Worm (Caenorhabditis elegans) whole organism, young adult: Measurements from ENCODE around the gene T19B10.12.

Experiments
- B0035.1 ChIP-seq: sonication (generic microtip); optimal IDR thresholded peaks from 2 replicates; lab custom pipeline; 2016; ENCODE audit warnings: missing genetic modification characterization, mild to moderate bottlenecking, missing compliant biosample characterization, missing genotype, missing genetic modification reagents
- B0336.3 ChIP-seq: fragments of 200-800 bp; sonication (Bioruptor generic); IDR thresholded peaks from 2 replicates; pipeline ENCODE4 v1.3.6; 2022; ENCODE audit warnings: missing genetic modification characterization, missing compliant biosample characterization
- F33H1.4 ChIP-seq: fragments of 200-800 bp; sonication (Bioruptor generic); IDR thresholded peaks from 2 replicates; pipeline ENCODE4 v1.3.6; 2022; ENCODE audit warnings: missing genetic modification reagents, missing genetic modification characterization, missing compliant biosample characterization
- F37B4.10 ChIP-seq: fragments of 200-800 bp; sonication (Bioruptor generic); IDR thresholded peaks from 2 replicates; pipeline ENCODE4 v1.3.6; 2022; ENCODE audit warnings: missing genetic modification characterization, missing compliant biosample characterization
- F39B2.1 ChIP-seq: fragments of 200-800 bp; sonication (Bioruptor generic); IDR thresholded peaks from 2 replicates; pipeline ENCODE4 v1.3.6; 2022; ENCODE audit warnings: missing genetic modification reagents, missing genetic modification characterization, missing compliant biosample characterization
- F52B5.7 ChIP-seq: sonication (generic microtip); optimal IDR thresholded peaks from 2 replicates; lab custom pipeline; 2016; ENCODE audit warnings: mild to moderate bottlenecking, missing genetic modification characterization, missing compliant biosample characterization
- F55B11.4 ChIP-seq: sonication (generic microtip); optimal IDR thresholded peaks from 2 replicates; lab custom pipeline; 2016; ENCODE audit warnings: missing compliant biosample characterization, missing genetic modification characterization, borderline replicate concordance; ENCODE audit not compliant: insufficient read depth
- K11D2.4 ChIP-seq: fragments of 200-800 bp; sonication (Bioruptor generic); IDR thresholded peaks from 2 replicates; pipeline ENCODE4 v1.3.6; 2022; ENCODE audit warnings: missing genetic modification reagents, missing genetic modification characterization, missing compliant biosample characterization
- K12H6.12 ChIP-seq: fragments of 200-800 bp; sonication (Bioruptor generic); optimal IDR thresholded peaks from 2 replicates; lab custom pipeline; 2018; ENCODE audit warnings: mild to moderate bottlenecking, missing genetic modification characterization, missing compliant biosample characterization
- T26A5.8 ChIP-seq: sonication (generic microtip); optimal IDR thresholded peaks from 2 replicates; lab custom pipeline; 2016; ENCODE audit warnings: missing genetic modification characterization, missing compliant biosample characterization
- ama-1 ChIP-seq, 3 experiments: fragments of 150-350 bp in 1 of 3; sonication (generic microtip) in 2 of 3; optimal IDR thresholded peaks; 2 replicates each; lab custom pipeline; 2014 to 2018; ENCODE audit warnings: missing biosample characterization in 2 of 3, missing genetic modification characterization in 2 of 3, missing genetic modification reagents in 2 of 3
- attf-6 ChIP-seq: fragments of 200-800 bp; sonication (Bioruptor generic); IDR thresholded peaks from 2 replicates; pipeline ENCODE4 v1.3.6; 2022; ENCODE audit warnings: missing genetic modification reagents, missing genetic modification characterization, missing compliant biosample characterization
- bed-2 ChIP-seq: fragments of 200-800 bp; sonication (Bioruptor generic); IDR thresholded peaks from 2 replicates; pipeline ENCODE4 v1.3.6; 2022; ENCODE audit warnings: missing genetic modification reagents, missing genetic modification characterization, missing compliant biosample characterization
- ccch-3 ChIP-seq: fragments of 200-800 bp; sonication (Bioruptor generic); optimal IDR thresholded peaks from 2 replicates; lab custom pipeline; 2018; ENCODE audit warnings: mild to moderate bottlenecking, missing genetic modification characterization, missing compliant biosample characterization
- cebp-2 ChIP-seq: fragments of 200-800 bp; sonication (Bioruptor generic); IDR thresholded peaks from 2 replicates; pipeline ENCODE4 v1.3.6; 2022; ENCODE audit warnings: missing genetic modification characterization, missing compliant biosample characterization
- ceh-27 ChIP-seq: fragments of 200-800 bp; sonication (Bioruptor generic); optimal IDR thresholded peaks from 2 replicates; lab custom pipeline; 2018; ENCODE audit warnings: mild to moderate bottlenecking, missing genetic modification characterization, moderate library complexity, missing compliant biosample characterization
- ceh-58 ChIP-seq: fragments of 200-800 bp; sonication (Bioruptor generic); IDR thresholded peaks from 2 replicates; pipeline ENCODE4 v1.3.6; 2022; ENCODE audit warnings: missing genetic modification characterization, missing compliant biosample characterization
- ceh-91 ChIP-seq: fragments of 200-800 bp; sonication (Bioruptor generic); IDR thresholded peaks from 2 replicates; pipeline ENCODE4 v1.3.6; 2022; ENCODE audit warnings: missing genetic modification reagents, missing genetic modification characterization, missing compliant biosample characterization
- die-1 ChIP-seq: sonication (generic microtip); optimal IDR thresholded peaks from 2 replicates; lab custom pipeline; 2016; ENCODE audit warnings: missing genotype, mild to moderate bottlenecking, missing genetic modification characterization, missing compliant biosample characterization
- efl-1 ChIP-seq: fragments of 150-350 bp; optimal IDR thresholded peaks from 2 replicates; lab custom pipeline; 2014; ENCODE audit warnings: missing biosample characterization, missing genetic modification reagents, missing genetic modification characterization
- fkh-3 ChIP-seq: sonication (generic microtip); optimal IDR thresholded peaks from 2 replicates; lab custom pipeline; 2016; ENCODE audit warnings: mild to moderate bottlenecking, missing genetic modification characterization, missing compliant biosample characterization
- hlh-26 ChIP-seq: fragments of 200-800 bp; sonication (Bioruptor generic); conservative IDR thresholded peaks from 2 replicates; pipeline ENCODE4 v1.3.6; 2022; ENCODE audit warnings: missing genetic modification reagents, missing genetic modification characterization, missing compliant biosample characterization
- hmg-1.2 ChIP-seq: fragments of 200-800 bp; sonication (Bioruptor generic); IDR thresholded peaks from 2 replicates; pipeline ENCODE4 v1.3.6; 2022; ENCODE audit warnings: missing genetic modification reagents, missing genetic modification characterization, missing compliant biosample characterization
- lin-54 ChIP-seq: fragments of 200-800 bp; sonication (Bioruptor generic); optimal IDR thresholded peaks from 2 replicates; lab custom pipeline; 2018; ENCODE audit warnings: mild to moderate bottlenecking, missing genetic modification characterization, missing compliant biosample characterization
- lir-1 ChIP-seq: fragments of 200-800 bp; sonication (Bioruptor generic); conservative IDR thresholded peaks from 2 replicates; pipeline ENCODE4 v1.3.6; 2022; ENCODE audit warnings: missing genetic modification reagents, missing genetic modification characterization, missing compliant biosample characterization
- madf-10 ChIP-seq: sonication (generic microtip); optimal IDR thresholded peaks from 2 replicates; lab custom pipeline; 2016; ENCODE audit warnings: mild to moderate bottlenecking, missing genetic modification characterization, missing compliant biosample characterization
- madf-8 ChIP-seq: fragments of 200-800 bp; sonication (Bioruptor generic); conservative IDR thresholded peaks from 2 replicates; pipeline ENCODE4 v1.3.6; 2022; ENCODE audit warnings: missing genetic modification reagents, missing genetic modification characterization, missing compliant biosample characterization
- nhr-120 ChIP-seq: fragments of 200-800 bp; sonication (Bioruptor generic); IDR thresholded peaks from 2 replicates; pipeline ENCODE4 v1.3.6; 2022; ENCODE audit warnings: missing genetic modification characterization, missing compliant biosample characterization
- nhr-27 ChIP-seq: fragments of 200-800 bp; sonication (Bioruptor generic); optimal IDR thresholded peaks from 2 replicates; lab custom pipeline; 2018; ENCODE audit warnings: mild to moderate bottlenecking, missing genetic modification characterization, moderate library complexity, missing compliant biosample characterization
- nhr-80 ChIP-seq: sonication (generic microtip); optimal IDR thresholded peaks from 2 replicates; lab custom pipeline; 2016; ENCODE audit warnings: missing genetic modification characterization, missing compliant biosample characterization
- snpc-1.1 ChIP-seq: sonication (generic microtip); optimal IDR thresholded peaks from 2 replicates; lab custom pipeline; 2017; ENCODE audit warnings: missing genetic modification characterization, mild to moderate bottlenecking, missing compliant biosample characterization, antibody characterized with exemption, moderate library complexity, missing genotype, missing genetic modification reagents; ENCODE audit not compliant: insufficient read depth
- sptf-2 ChIP-seq: fragments of 200-800 bp; sonication (Bioruptor generic); optimal IDR thresholded peaks from 2 replicates; lab custom pipeline; 2018; ENCODE audit warnings: mild to moderate bottlenecking, missing genetic modification characterization, missing compliant biosample characterization
- tlf-1 ChIP-seq: fragments of 200-800 bp; sonication (Bioruptor generic); optimal IDR thresholded peaks from 2 replicates; lab custom pipeline; 2018; ENCODE audit warnings: mild to moderate bottlenecking, missing genetic modification characterization, missing compliant biosample characterization
- zfh-2 ChIP-seq: fragments of 200-800 bp; sonication (Bioruptor generic); conservative IDR thresholded peaks from 2 replicates; pipeline ENCODE4 v1.3.6; 2022; ENCODE audit warnings: missing genetic modification reagents, missing genetic modification characterization, missing compliant biosample characterization
- ztf-18 ChIP-seq: sonication (generic microtip); optimal IDR thresholded peaks from 2 replicates; lab custom pipeline; 2016; ENCODE audit warnings: missing genotype, mild to moderate bottlenecking, missing genetic modification characterization, missing compliant biosample characterization
- ztf-22 ChIP-seq: fragments of 200-800 bp; sonication (Bioruptor generic); optimal IDR thresholded peaks from 2 replicates; lab custom pipeline; 2018; ENCODE audit warnings: mild to moderate bottlenecking, missing genetic modification characterization, moderate library complexity, missing compliant biosample characterization
- ztf-25 ChIP-seq: fragments of 200-800 bp; sonication (Bioruptor generic); IDR thresholded peaks from 2 replicates; pipeline ENCODE4 v1.3.6; 2022; ENCODE audit warnings: missing genetic modification reagents, missing genetic modification characterization, missing compliant biosample characterization

Gene T19B10.12

ce11 chrV:11265482-11265881 is 14.6 kb downstream of the T19B10.12 start, which contains the start of gene cln-3.1:
Gene cln-3.1 (minus strand): TSS chrV:11265652.
- TF ChIP-seq nhr-80 (tag; lab: Kevin White, UChicago), result peak; percentile 61
- TF ChIP-seq tlf-1 (GFP tag; lab: Kevin White, UChicago), result no peak

DNA sequence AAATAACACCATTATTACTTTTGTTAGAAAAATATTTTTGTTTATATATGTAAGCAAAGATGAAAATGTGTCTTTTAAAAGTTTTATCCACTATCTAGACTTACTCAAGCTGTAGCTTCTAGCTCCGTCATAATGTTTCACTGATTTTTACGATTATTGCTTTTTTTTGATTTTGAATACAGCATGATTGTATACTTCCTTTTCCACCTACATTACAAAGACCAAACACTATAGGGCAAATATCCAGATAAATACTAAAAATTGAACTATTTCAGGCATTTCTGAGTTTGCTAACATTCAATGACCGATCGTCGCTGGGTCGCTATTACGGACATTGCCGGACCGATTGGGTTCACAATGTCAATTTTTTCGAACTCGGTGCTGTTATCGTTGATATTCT is 15.8 kb downstream of the T19B10.12 start, which contains the start of gene str-116:
str-116 (plus strand) TSS at position 301 of the 400 bp plus-strand sequence.
- no peak for TF ChIP-seq K11D2.4
- no peak for TF ChIP-seq madf-10 (tag; lab: Kevin White, UChicago)
- TF ChIP-seq efl-1 (GFP tag; lab: Kevin White, UChicago), result no peak
- no peak for TF ChIP-seq ceh-27 (GFP tag; lab: Kevin White, UChicago)
- TF ChIP-seq sptf-2 (GFP tag; lab: Kevin White, UChicago), result no peak
- no peak for TF ChIP-seq F33H1.4 (GFP tag; lab: Robert Waterston, UW)
- no peak for TF ChIP-seq ama-1 (optimal IDR thresholded peaks at IDR 0.05; lab: Kevin White, UChicago)
- TF ChIP-seq ama-1 (GFP tag; optimal IDR thresholded peaks at IDR 0.05; lab: Kevin White, UChicago), result no peak
- no peak for TF ChIP-seq hmg-1.2 (GFP tag; lab: Robert Waterston, UW)
- TF ChIP-seq ztf-18 (tag; lab: Kevin White, UChicago), result no peak
- no peak for TF ChIP-seq K12H6.12
- no peak for TF ChIP-seq nhr-80 (tag; lab: Kevin White, UChicago)
- no peak for TF ChIP-seq snpc-1.1 (tag; lab: Kevin White, UChicago)
- TF ChIP-seq lin-54 (GFP tag; lab: Kevin White, UChicago), result no peak
- no peak for TF ChIP-seq ccch-3 (GFP tag; lab: Kevin White, UChicago)
- no peak for TF ChIP-seq zfh-2 (GFP tag; lab: Robert Waterston, UW)
- no peak for TF ChIP-seq nhr-120 (GFP tag; lab: Robert Waterston, UW)
- no peak for TF ChIP-seq F37B4.10
- TF ChIP-seq ceh-91, result no peak
- TF ChIP-seq, all 124 proteins: peak for 0

DNA sequence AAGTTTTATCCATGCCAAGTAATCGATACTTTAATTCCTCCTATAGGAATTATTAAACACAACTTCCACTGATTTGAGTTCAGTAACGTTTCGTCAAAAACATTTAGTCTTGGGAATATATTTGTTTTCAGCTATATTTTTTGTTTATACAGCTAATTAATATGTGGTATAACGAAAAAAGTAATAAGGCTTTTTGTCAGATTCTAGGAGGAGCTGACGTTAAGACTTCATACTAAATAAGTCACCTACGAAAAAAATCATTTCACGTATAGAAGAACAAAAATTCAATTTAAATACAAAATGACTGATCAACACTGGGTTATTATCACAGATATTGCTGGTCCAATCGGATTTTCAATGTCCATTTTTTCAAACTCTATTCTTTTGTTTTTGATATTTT is 18.0 kb downstream of the T19B10.12 start, which contains the start of gene str-115:
str-115 (plus strand) TSS at position 301 of the 400 bp plus-strand sequence.
- TF ChIP-seq F52B5.7 (tag; lab: Kevin White, UChicago) (no peak), cebp-2 (no peak), F55B11.4 (no peak), B0336.3 (GFP tag; lab: Robert Waterston, UW) (no peak), ztf-25 (GFP tag; lab: Robert Waterston, UW) (no peak), F39B2.1 (no peak), attf-6 (GFP tag; lab: Robert Waterston, UW) (no peak)

ce11 chrV:11271051-11271450 is 20.2 kb downstream of the T19B10.12 start, which contains the start of gene clec-222:
Gene clec-222 (plus strand): TSS chrV:11271351.
- TF ChIP-seq hlh-26 (GFP tag; lab: Robert Waterston, UW) (no peak), die-1 (tag; lab: Kevin White, UChicago) (no peak), bed-2 (GFP tag; lab: Robert Waterston, UW) (no peak), madf-8 (no peak), ceh-58 (no peak), lir-1 (GFP tag; lab: Robert Waterston, UW) (no peak), nhr-27 (tag; lab: Kevin White, UChicago) (no peak), fkh-3 (no peak), T26A5.8 (no peak), ztf-22 (GFP tag; lab: Kevin White, UChicago) (no peak), B0035.1 (tag; lab: Kevin White, UChicago) (no peak)
